Worm (Caenorhabditis elegans) whole organism, L4 larva: ENCODE results near the gene zfp-1.

ENCODE experiments used
- F44E2.7 ChIP-seq: fragments of 200-800 bp; sonication (Bioruptor generic); IDR thresholded peaks from 2 replicates; pipeline ENCODE4 v2.1.2; 2022; ENCODE audit warnings: missing genetic modification characterization, missing compliant biosample characterization
- F49E8.2 ChIP-seq: sonication (generic microtip); optimal IDR thresholded peaks from 2 replicates; lab custom pipeline; 2016; ENCODE audit warnings: missing compliant biosample characterization, mild to moderate bottlenecking, missing genetic modification characterization, borderline replicate concordance
- R02D3.7 ChIP-seq: fragments of 150-350 bp; sonication (generic microtip); optimal IDR thresholded peaks from 3 replicates; lab custom pipeline; 2014; ENCODE audit warnings: missing biosample characterization, missing genetic modification characterization
- T20F7.1 ChIP-seq: fragments of 200-800 bp; sonication (Bioruptor generic); optimal IDR thresholded peaks from 2 replicates; lab custom pipeline; 2018; ENCODE audit warnings: mild to moderate bottlenecking, missing genetic modification characterization, missing compliant biosample characterization
- T26A8.4 ChIP-seq: fragments of 200-800 bp; sonication (Bioruptor generic); IDR thresholded peaks from 2 replicates; pipeline ENCODE4 v1.3.6; 2022; ENCODE audit warnings: missing genetic modification characterization, missing compliant biosample characterization
- Y75B8A.6 ChIP-seq: fragments of 200-800 bp; sonication (Bioruptor generic); IDR thresholded peaks from 2 replicates; pipeline ENCODE4 v1.3.6; 2022; ENCODE audit warnings: missing genetic modification reagents, missing genetic modification characterization, missing compliant biosample characterization
- ZK337.2 ChIP-seq: fragments of 200-800 bp; sonication (Bioruptor generic); IDR thresholded peaks from 2 replicates; pipeline ENCODE4 v1.3.6; 2022; ENCODE audit warnings: missing genetic modification reagents, missing genetic modification characterization, missing compliant biosample characterization
- aha-1 ChIP-seq: fragments of 150-350 bp; peaks from one replicate; lab custom pipeline; 2014; ENCODE audit warnings: missing biosample characterization, missing genetic modification characterization
- ama-1 ChIP-seq: fragments of 150-350 bp; optimal IDR thresholded peaks from 2 replicates; lab custom pipeline; 2014; ENCODE audit warnings: inconsistent platforms, mixed read lengths
- attf-4 ChIP-seq: sonication (generic microtip); optimal IDR thresholded peaks from 3 replicates; lab custom pipeline; 2017; ENCODE audit warnings: missing biosample characterization, missing genetic modification characterization
- ceh-32 ChIP-seq: sonication (generic microtip); optimal IDR thresholded peaks from 2 replicates; lab custom pipeline; 2016; ENCODE audit warnings: mild to moderate bottlenecking, missing genetic modification characterization, missing compliant biosample characterization; ENCODE audit not compliant: poor library complexity
- ceh-44 ChIP-seq: fragments of 200-800 bp; sonication (Bioruptor generic); IDR thresholded peaks from 2 replicates; pipeline ENCODE4 v1.3.6; 2022; ENCODE audit warnings: missing genetic modification reagents, missing genetic modification characterization, missing compliant biosample characterization
- ces-1 ChIP-seq: fragments of 150-350 bp; sonication (generic microtip); optimal IDR thresholded peaks from 4 replicates; lab custom pipeline; 2014; ENCODE audit warnings: missing biosample characterization, missing genetic modification reagents, missing genetic modification characterization
- daf-16 ChIP-seq, 3 experiments: sonication (generic microtip); optimal IDR thresholded peaks; 2 replicates each; lab custom pipeline; 2016 to 2017; ENCODE audit warnings: missing genetic modification characterization in 3 of 3, missing genetic modification reagents in 3 of 3, mild to moderate bottlenecking in 2 of 3, missing compliant biosample characterization in 2 of 3, missing biosample characterization in 1 of 3, moderate library complexity in 1 of 3
- daf-19 ChIP-seq: fragments of 200-800 bp; sonication (Bioruptor generic); conservative IDR thresholded peaks from 2 replicates; pipeline ENCODE4 v1.3.6; 2022; ENCODE audit warnings: missing genetic modification characterization, missing compliant biosample characterization
- daf-8 ChIP-seq: fragments of 200-800 bp; sonication (Bioruptor generic); IDR thresholded peaks from 2 replicates; pipeline ENCODE4 v1.3.6; 2022; ENCODE audit warnings: missing genetic modification characterization, missing compliant biosample characterization
- dmd-6 ChIP-seq: fragments of 200-800 bp; sonication (Bioruptor generic); IDR thresholded peaks from 2 replicates; pipeline ENCODE4 v1.3.6; 2022; ENCODE audit warnings: missing genetic modification reagents, missing genetic modification characterization, missing compliant biosample characterization
- dmd-9 ChIP-seq: fragments of 200-800 bp; sonication (Bioruptor generic); IDR thresholded peaks from 2 replicates; pipeline ENCODE4 v1.3.6; 2022; ENCODE audit warnings: missing genetic modification reagents, missing genetic modification characterization, missing compliant biosample characterization
- dpl-1 ChIP-seq: fragments of 150-350 bp; optimal IDR thresholded peaks from 2 replicates; lab custom pipeline; 2014; ENCODE audit warnings: missing biosample characterization, missing genetic modification reagents, missing genetic modification characterization
- duxl-1 ChIP-seq: sonication (generic microtip); optimal IDR thresholded peaks from 2 replicates; lab custom pipeline; 2016; ENCODE audit warnings: mild to moderate bottlenecking, missing genetic modification characterization, moderate library complexity, missing compliant biosample characterization; ENCODE audit not compliant: poor library complexity
- dve-1 ChIP-seq: sonication (generic microtip); optimal IDR thresholded peaks from 2 replicates; lab custom pipeline; 2017; ENCODE audit warnings: antibody characterized with exemption, mild to moderate bottlenecking, missing genetic modification characterization, missing compliant biosample characterization; ENCODE audit not compliant: insufficient read depth
- egl-43 ChIP-seq: fragments of 200-800 bp; sonication (Bioruptor generic); IDR thresholded peaks from 2 replicates; pipeline ENCODE4 v1.3.6; 2022; ENCODE audit warnings: missing genetic modification reagents, missing genetic modification characterization, missing compliant biosample characterization
- fkh-10 ChIP-seq: fragments of 150-350 bp; optimal IDR thresholded peaks from 2 replicates; lab custom pipeline; 2014; ENCODE audit warnings: missing biosample characterization, missing genetic modification reagents, missing genetic modification characterization
- hif-1 ChIP-seq, 2 experiments: sonication (generic microtip); optimal IDR thresholded peaks; 2 replicates each; lab custom pipeline; 2016 to 2017; ENCODE audit warnings: missing compliant biosample characterization in 2 of 2, missing genetic modification characterization in 2 of 2, missing genetic modification reagents in 2 of 2, missing genotype in 2 of 2, mild to moderate bottlenecking in 1 of 2
- hlh-11 ChIP-seq: fragments of 200-800 bp; sonication (Bioruptor generic); optimal IDR thresholded peaks from 2 replicates; lab custom pipeline; 2018; ENCODE audit warnings: mild to moderate bottlenecking, missing genetic modification characterization, missing compliant biosample characterization
- hmg-1.1 ChIP-seq: fragments of 200-800 bp; sonication (Bioruptor generic); IDR thresholded peaks from 2 replicates; pipeline ENCODE4 v1.3.6; 2022; ENCODE audit warnings: missing genetic modification reagents, missing genetic modification characterization, missing compliant biosample characterization
- lin-1 ChIP-seq: fragments of 200-800 bp; sonication (Bioruptor generic); IDR thresholded peaks from 2 replicates; pipeline ENCODE4 v1.3.6; 2022; ENCODE audit warnings: missing genetic modification reagents, missing genetic modification characterization, missing compliant biosample characterization
- lin-13 ChIP-seq: fragments of 150-350 bp; optimal IDR thresholded peaks from 2 replicates; lab custom pipeline; 2014; ENCODE audit warnings: missing biosample characterization, missing genetic modification reagents, missing genetic modification characterization
- lsy-2 ChIP-seq, 2 experiments: fragments of 150-350 bp in 1 of 2; sonication (generic microtip) in 1 of 2; optimal IDR thresholded peaks; 2 replicates each; lab custom pipeline; 2014 to 2017; ENCODE audit warnings: missing biosample characterization in 2 of 2, missing genetic modification characterization in 2 of 2
- mdl-1 ChIP-seq, 2 experiments: fragments of 150-350 bp in 1 of 2; sonication (generic microtip) in 1 of 2; optimal IDR thresholded peaks; 2 replicates each; lab custom pipeline; 2014 to 2017; ENCODE audit warnings: missing biosample characterization in 2 of 2, missing genetic modification characterization in 2 of 2
- mes-2 ChIP-seq: sonication (generic microtip); optimal IDR thresholded peaks from 2 replicates; lab custom pipeline; 2016; ENCODE audit warnings: missing genotype, mild to moderate bottlenecking, missing genetic modification characterization, missing compliant biosample characterization; ENCODE audit not compliant: poor library complexity, severe bottlenecking
- nhr-11 ChIP-seq: fragments of 150-350 bp; optimal IDR thresholded peaks from 2 replicates; lab custom pipeline; 2014; ENCODE audit warnings: missing biosample characterization, missing genetic modification characterization
- nhr-111 ChIP-seq: fragments of 200-800 bp; sonication (Bioruptor generic); optimal IDR thresholded peaks from 2 replicates; lab custom pipeline; 2018; ENCODE audit warnings: mild to moderate bottlenecking, missing genetic modification characterization, missing compliant biosample characterization
- nhr-237 ChIP-seq: sonication (generic microtip); optimal IDR thresholded peaks from 2 replicates; lab custom pipeline; 2017; ENCODE audit warnings: missing biosample characterization, missing genetic modification characterization
- nhr-28 ChIP-seq: fragments of 150-350 bp; optimal IDR thresholded peaks from 2 replicates; lab custom pipeline; 2014; ENCODE audit warnings: missing biosample characterization, missing genetic modification characterization
- nhr-77 ChIP-seq: fragments of 150-350 bp; optimal IDR thresholded peaks from 2 replicates; lab custom pipeline; 2014; ENCODE audit warnings: missing biosample characterization, missing genetic modification characterization
- pha-4 ChIP-seq, 2 experiments: fragments of 150-350 bp in 1 of 2; fragments of 200-800 bp in 1 of 2; sonication (Bioruptor generic) in 1 of 2; IDR thresholded peaks in 1 of 2; optimal IDR thresholded peaks in 1 of 2; 2 replicates each; pipeline versions ENCODE4 v1.3.6 to Lab custom; 2014 to 2022; ENCODE audit warnings: missing genetic modification characterization in 2 of 2, missing genetic modification reagents in 2 of 2, missing biosample characterization in 1 of 2, missing compliant biosample characterization in 1 of 2
- php-3 ChIP-seq: fragments of 200-800 bp; sonication (Bioruptor generic); IDR thresholded peaks from 2 replicates; pipeline ENCODE4 v1.3.6; 2022; ENCODE audit warnings: missing genetic modification reagents, missing genetic modification characterization, missing compliant biosample characterization
- saeg-2 ChIP-seq: fragments of 200-800 bp; sonication (Bioruptor generic); IDR thresholded peaks from 2 replicates; pipeline ENCODE4 v1.3.6; 2022; ENCODE audit warnings: missing genetic modification reagents, missing genetic modification characterization, missing compliant biosample characterization
- snpc-1.2 ChIP-seq: fragments of 200-800 bp; sonication (Bioruptor generic); IDR thresholded peaks from 2 replicates; pipeline ENCODE4 v1.3.6; 2022; ENCODE audit warnings: missing genetic modification reagents, missing genetic modification characterization, missing compliant biosample characterization
- snpc-4 ChIP-seq: fragments of 150-350 bp; optimal IDR thresholded peaks from 2 replicates; lab custom pipeline; 2014; ENCODE audit warnings: missing biosample characterization, missing genetic modification characterization
- spr-1 ChIP-seq: sonication (generic microtip); optimal IDR thresholded peaks from 2 replicates; lab custom pipeline; 2016; ENCODE audit warnings: mild to moderate bottlenecking, missing genetic modification characterization, missing compliant biosample characterization
- tag-97 ChIP-seq: fragments of 200-800 bp; sonication (Bioruptor generic); IDR thresholded peaks from 2 replicates; pipeline ENCODE4 v1.3.6; 2022; ENCODE audit warnings: missing genetic modification characterization, missing compliant biosample characterization
- vab-7 ChIP-seq: fragments of 200-800 bp; sonication (Bioruptor generic); IDR thresholded peaks from 2 replicates; pipeline ENCODE4 v1.3.6; 2022; ENCODE audit warnings: missing genetic modification reagents, missing genetic modification characterization, missing compliant biosample characterization
- zfp-2 ChIP-seq: sonication (generic microtip); optimal IDR thresholded peaks from 2 replicates; lab custom pipeline; 2016; ENCODE audit warnings: mild to moderate bottlenecking, missing genetic modification characterization, missing compliant biosample characterization
- ztf-7 ChIP-seq: fragments of 150-350 bp; optimal IDR thresholded peaks from 2 replicates; lab custom pipeline; 2014; ENCODE audit warnings: missing biosample characterization, missing genetic modification characterization

zfp-1 gene

ce11 chrIII:8782744-8783143 is 8.6 kb upstream of the zfp-1 start (continued):
- peak in 1 of 2 experiments; percentile 38 for TF ChIP-seq hif-1 (tag; optimal IDR thresholded peaks at IDR 0.05; lab: Kevin White, UChicago)
- TF ChIP-seq F49E8.2 (tag; lab: Kevin White, UChicago): no peak
- TF ChIP-seq ztf-7 (tag; lab: Kevin White, UChicago): no peak
- no peak for TF ChIP-seq ama-1
- TF ChIP-seq snpc-1.2 (GFP tag; lab: Robert Waterston, UW): no peak
- peak; percentile 87 for TF ChIP-seq php-3
- TF ChIP-seq lin-13: no peak
- no peak for TF ChIP-seq ceh-44
- no peak for TF ChIP-seq snpc-4
- no peak for TF ChIP-seq daf-8 (GFP tag; lab: Robert Waterston, UW)
- no peak for TF ChIP-seq ceh-32
- TF ChIP-seq aha-1 (tag; lab: Kevin White, UChicago): no peak
- TF ChIP-seq Y75B8A.6: no peak
- TF ChIP-seq lsy-2 (tag; optimal IDR thresholded peaks at IDR 0.05; lab: Kevin White, UChicago): peak in 1 of 2 experiments; percentile 47
- no peak for TF ChIP-seq ces-1 (GFP tag; lab: Kevin White, UChicago)
- TF ChIP-seq mes-2 (tag; lab: Kevin White, UChicago): no peak
- TF ChIP-seq pha-4 (GFP tag; IDR thresholded peaks at IDR 0.05; lab: Robert Waterston, UW): no peak
- no peak for TF ChIP-seq pha-4 (tag; optimal IDR thresholded peaks at IDR 0.05; lab: Kevin White, UChicago)
- TF ChIP-seq T20F7.1 (GFP tag; lab: Kevin White, UChicago): peak; percentile 57
- TF ChIP-seq nhr-28: peak; percentile 78
- TF ChIP-seq daf-16 (GFP tag; optimal IDR thresholded peaks at IDR 0.05; lab: Kevin White, UChicago): no peak
- TF ChIP-seq daf-16 (tag; optimal IDR thresholded peaks at IDR 0.05; lab: Kevin White, UChicago): peak; percentile 83
- no peak for TF ChIP-seq dpl-1 (GFP tag; lab: Kevin White, UChicago)
- no peak for TF ChIP-seq daf-19 (GFP tag; lab: Robert Waterston, UW)
- no peak for TF ChIP-seq spr-1 (tag; lab: Kevin White, UChicago)
- no peak for TF ChIP-seq zfp-2
- TF ChIP-seq lin-1 (GFP tag; lab: Robert Waterston, UW): no peak

- no peak for TF ChIP-seq hmg-1.1 (GFP tag; lab: Robert Waterston, UW)
- TF ChIP-seq R02D3.7 (tag; lab: Kevin White, UChicago): no peak
- no peak for TF ChIP-seq T26A8.4 (GFP tag; lab: Robert Waterston, UW)
- no peak for TF ChIP-seq nhr-237 (tag; lab: Kevin White, UChicago)
Measured at ce11 chrIII:8784500-8784899, 6.8 kb upstream of the zfp-1 start.

DNA sequence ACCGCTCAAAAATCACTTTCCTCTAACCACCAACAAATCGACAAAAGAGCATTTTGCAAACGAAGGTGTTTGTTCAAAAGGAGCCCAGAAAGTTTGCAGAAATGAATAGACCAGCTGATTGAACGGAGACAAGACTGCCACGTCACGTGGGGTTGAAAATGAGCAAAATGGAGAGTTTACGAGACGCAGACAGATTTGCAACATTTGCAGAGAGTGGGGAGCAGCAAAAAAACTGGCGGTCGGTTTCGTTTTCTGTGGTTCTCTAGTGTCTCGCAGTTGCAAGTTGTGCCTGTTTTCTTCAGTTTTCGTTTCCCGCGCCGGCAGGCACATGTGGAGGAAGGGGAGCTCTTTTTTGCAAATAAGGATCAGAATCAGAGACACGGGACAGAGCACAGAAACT is 5.9 kb upstream of the zfp-1 start:
- TF ChIP-seq hmg-1.1 (GFP tag; lab: Robert Waterston, UW): peak; percentile 56
- TF ChIP-seq pha-4 (GFP tag; IDR thresholded peaks at IDR 0.05; lab: Robert Waterston, UW): no peak; the same call in 1 of the 2 replicates
- no peak for TF ChIP-seq pha-4 (tag; optimal IDR thresholded peaks at IDR 0.05; lab: Kevin White, UChicago)
- peak; percentile 29 for TF ChIP-seq mes-2 (tag; lab: Kevin White, UChicago)
- TF ChIP-seq F44E2.7: peak; percentile 64; the same call in 1 of the 2 replicates
- 0 out of 2 replicates have a peak, but pooled peaks have one; percentile 62 for TF ChIP-seq egl-43 (GFP tag; lab: Robert Waterston, UW)
- peak; percentile 22 for TF ChIP-seq duxl-1 (tag; lab: Kevin White, UChicago)
- TF ChIP-seq nhr-77: peak; percentile 78
- no peak for TF ChIP-seq nhr-111
- TF ChIP-seq saeg-2 (GFP tag; lab: Robert Waterston, UW): peak; percentile 75
- TF ChIP-seq daf-19 (GFP tag; lab: Robert Waterston, UW): no peak
- no peak for TF ChIP-seq attf-4 (tag; lab: Kevin White, UChicago)
- no peak for TF ChIP-seq dmd-9 (GFP tag; lab: Robert Waterston, UW)
- peak; percentile 64 for TF ChIP-seq nhr-11 (tag; lab: Kevin White, UChicago)
- TF ChIP-seq dmd-6 (GFP tag; lab: Robert Waterston, UW): peak; percentile 81
- peak in 1 of 2 experiments; percentile 48 for TF ChIP-seq hif-1 (tag; optimal IDR thresholded peaks at IDR 0.05; lab: Kevin White, UChicago)
- 0 out of 2 replicates have a peak, but pooled peaks have one; percentile 10 for TF ChIP-seq vab-7 (GFP tag; lab: Robert Waterston, UW)
- TF ChIP-seq dpl-1 (GFP tag; lab: Kevin White, UChicago): peak; percentile 31
- TF ChIP-seq ZK337.2 (GFP tag; lab: Robert Waterston, UW): no peak
- no peak for TF ChIP-seq tag-97
- TF ChIP-seq lsy-2 (tag; optimal IDR thresholded peaks at IDR 0.05; lab: Kevin White, UChicago): peak in 1 of 2 experiments; percentile 63
- TF ChIP-seq mdl-1 (tag; optimal IDR thresholded peaks at IDR 0.05; lab: Kevin White, UChicago): peak; percentile 2 to 95
- TF ChIP-seq hlh-11: peak; percentile 86
- no peak for TF ChIP-seq fkh-10 (GFP tag; lab: Kevin White, UChicago)
- TF ChIP-seq dve-1 (tag; lab: Kevin White, UChicago): peak; percentile 63
- peak; percentile 78 for TF ChIP-seq nhr-28
